Fruit fly (Drosophila melanogaster) whole organism, adult: ENCODE data around the gene ATbp.

ENCODE experiments used
- CG14711 ChIP-seq: fragments of 200-800 bp; sonication (Bioruptor generic); optimal IDR thresholded peaks from 2 replicates; lab custom pipeline; 2018; ENCODE audit warnings: missing biosample characterization, mild to moderate bottlenecking, missing genetic modification characterization, moderate library complexity
- CG1620 ChIP-seq: fragments of 200-800 bp; sonication (Bioruptor generic); optimal IDR thresholded peaks from 2 replicates; lab custom pipeline; 2016; ENCODE audit warnings: missing biosample characterization, missing genetic modification characterization
- CG33017 ChIP-seq: fragments of 200-800 bp; sonication (Bioruptor generic); optimal IDR thresholded peaks from 2 replicates; lab custom pipeline; 2018; ENCODE audit warnings: missing biosample characterization, mild to moderate bottlenecking, missing genetic modification characterization, moderate library complexity
- CG7045 ChIP-seq: fragments of 200-800 bp; sonication (Bioruptor generic); optimal IDR thresholded peaks from 2 replicates; lab custom pipeline; 2017; ENCODE audit warnings: missing biosample characterization, mild to moderate bottlenecking, missing genetic modification characterization
- CG7101 ChIP-seq: fragments of 200-800 bp; sonication (Bioruptor generic); optimal IDR thresholded peaks from 2 replicates; lab custom pipeline; 2018; ENCODE audit warnings: missing biosample characterization, mild to moderate bottlenecking, missing genetic modification characterization, moderate library complexity
- Clk ChIP-seq: fragments of 200-800 bp; sonication (Bioruptor generic); optimal IDR thresholded peaks from 2 replicates; lab custom pipeline; 2017; ENCODE audit warnings: missing biosample characterization, missing genetic modification characterization
- Mnt ChIP-seq: fragments of 200-800 bp; sonication (Bioruptor generic); optimal IDR thresholded peaks from 2 replicates; lab custom pipeline; 2016; ENCODE audit warnings: missing biosample characterization, mild to moderate bottlenecking, missing genetic modification characterization
- bab1 ChIP-seq: fragments of 200-800 bp; sonication (Bioruptor generic); optimal IDR thresholded peaks from 3 replicates; lab custom pipeline; 2019; ENCODE audit warnings: missing biosample characterization, mild to moderate bottlenecking, missing genetic modification characterization, moderate library complexity
- cic ChIP-seq: fragments of 200-800 bp; sonication (Bioruptor generic); optimal IDR thresholded peaks from 2 replicates; lab custom pipeline; 2017; ENCODE audit warnings: missing biosample characterization, mild to moderate bottlenecking, missing genetic modification characterization, moderate library complexity
- kay ChIP-seq: fragments of 200-800 bp; sonication (Bioruptor generic); peaks from one replicate; lab custom pipeline; 2016; ENCODE audit warnings: missing biosample characterization, missing genetic modification characterization, borderline replicate concordance
- tj ChIP-seq: fragments of 200-800 bp; sonication (Bioruptor generic); optimal IDR thresholded peaks from 3 replicates; lab custom pipeline; 2017; ENCODE audit warnings: missing biosample characterization, mild to moderate bottlenecking, missing genetic modification characterization, moderate library complexity

- TF ChIP-seq CG1620 (GFP tag; lab: Kevin White, UChicago) (no peak), kay (no peak), cic (GFP tag; lab: Kevin White, UChicago) (no peak), bab1 (no peak), CG7045 (GFP tag; lab: Kevin White, UChicago) (no peak), Clk (GFP tag; lab: Kevin White, UChicago) (no peak), tj (no peak), CG14711 (tag; lab: Kevin White, UChicago) (no peak), CG33017 (tag; lab: Kevin White, UChicago) (no peak), Mnt (GFP tag; lab: Kevin White, UChicago) (no peak), CG7101 (tag; lab: Kevin White, UChicago) (no peak)
Measured at dm6 chrX:23091289-23091688, 14.5 kb upstream of the ATbp start.
